Fruit fly (Drosophila melanogaster): Measurements from ENCODE around the gene Nna1.

The Nna1 gene

dm6 chrX:13736174-13736482 is 44.0 kb downstream of the Nna1 start, which contains the start of gene g (continued):
- TF ChIP-seq CG5245 (GFP tag; optimal IDR thresholded peaks at IDR 0.05) (no peak), cg (GFP tag; optimal IDR thresholded peaks at IDR 0.05) (no peak), HmgZ (tag; optimal IDR thresholded peaks at IDR 0.05) (peak; percentile 53), CG11696 (GFP tag; IDR thresholded peaks at IDR 0.05) (no peak), CG12391 (tag; optimal IDR thresholded peaks at IDR 0.05) (no peak), GATAe (GFP tag; conservative IDR thresholded peaks at IDR 0.05) (no peak), Poxn (GFP tag; IDR thresholded peaks at IDR 0.05) (no peak), Ptx1 (GFP tag; IDR thresholded peaks at IDR 0.05) (no peak), CrebB (tag; optimal IDR thresholded peaks at IDR 0.05) (no peak), sna (GFP tag; IDR thresholded peaks at IDR 0.05; ENCODE audit: partially characterized antibody) (peak; percentile 63), Antp (GFP tag; optimal IDR thresholded peaks at IDR 0.05) (no peak), slp2 (GFP tag; optimal IDR thresholded peaks at IDR 0.05) (no peak), E2f2 (GFP tag; IDR thresholded peaks at IDR 0.05) (peak; percentile 70), CG2120 (GFP tag; optimal IDR thresholded peaks at IDR 0.05) (peak; percentile 51), CG3065 (GFP tag; optimal IDR thresholded peaks at IDR 0.05) (no peak), pfk (GFP tag; optimal IDR thresholded peaks at IDR 0.05) (no peak), CG17829 (tag; optimal IDR thresholded peaks at IDR 0.05) (no peak), CG13775 (GFP tag; optimal IDR thresholded peaks at IDR 0.05) (no peak), Opbp (GFP tag; IDR thresholded peaks at IDR 0.05; ENCODE audit: partially characterized antibody) (peak; percentile 92), BEAF-32 (GFP tag; optimal IDR thresholded peaks at IDR 0.05) (peak; percentile 91), CG6272 (GFP tag; IDR thresholded peaks at IDR 0.05) (no peak), CG9932 (GFP tag; IDR thresholded peaks at IDR 0.05) (peak; percentile 42; the same call in 1 of the 2 replicates), CG10366 (GFP tag; IDR thresholded peaks at IDR 0.05) (no peak), NK7.1 (GFP tag; optimal IDR thresholded peaks at IDR 0.05) (no peak), Myb (GFP tag; optimal IDR thresholded peaks at IDR 0.05) (peak; percentile 91), CG33213 (GFP tag; optimal IDR thresholded peaks at IDR 0.05) (peak; percentile 22), lilli (GFP tag; optimal IDR thresholded peaks at IDR 0.05) (no peak), amos (GFP tag; IDR thresholded peaks at IDR 0.05; ENCODE audit: partially characterized antibody) (peak; percentile 94), Sry-δ (GFP tag; optimal IDR thresholded peaks at IDR 0.05) (peak; percentile 96), CG12236 (GFP tag; optimal IDR thresholded peaks at IDR 0.05) (no peak), CG9609 (GFP tag; optimal IDR thresholded peaks at IDR 0.05) (no peak), CG1529 (GFP tag; optimal IDR thresholded peaks at IDR 0.05) (no peak), CG34422 (GFP tag; IDR thresholded peaks at IDR 0.05) (no peak), ssp (GFP tag; IDR thresholded peaks at IDR 0.05) (peak; percentile 22; the same call in 1 of the 2 replicates), CG4617 (GFP tag; optimal IDR thresholded peaks at IDR 0.05; ENCODE audit: borderline replicate concordance) (no peak), CG12155 (GFP tag; optimal IDR thresholded peaks at IDR 0.05) (no peak), cad (GFP tag; optimal IDR thresholded peaks at IDR 0.05) (no peak), dmrt99B (tag; optimal IDR thresholded peaks at IDR 0.05) (no peak), CG4820 (GFP tag; optimal IDR thresholded peaks at IDR 0.05) (no peak), CG18764 (GFP tag; optimal IDR thresholded peaks at IDR 0.05) (no peak), CG13296 (GFP tag; optimal IDR thresholded peaks at IDR 0.05) (no peak), Dll (GFP tag; IDR thresholded peaks at IDR 0.05; ENCODE audit: partially characterized antibody) (peak; percentile 82), gsb-n (tag; optimal IDR thresholded peaks at IDR 0.05) (no peak), CG6654 (GFP tag; optimal IDR thresholded peaks at IDR 0.05) (no peak), vvl (GFP tag; IDR thresholded peaks at IDR 0.05) (no peak), MBD-R2 (GFP tag; IDR thresholded peaks at IDR 0.05) (peak; percentile 68), dati (GFP tag; IDR thresholded peaks at IDR 0.05) (no peak), CG12659 (GFP tag; optimal IDR thresholded peaks at IDR 0.05) (peak; percentile 49), CG3995 (GFP tag; optimal IDR thresholded peaks at IDR 0.05) (peak; percentile 1), CG18011 (GFP tag; optimal IDR thresholded peaks at IDR 0.05) (no peak), az2 (GFP tag; optimal IDR thresholded peaks at IDR 0.05) (no peak), CG6791 (GFP tag; IDR thresholded peaks at IDR 0.05; ENCODE audit: partially characterized antibody) (peak; percentile 95)
